Worm (Caenorhabditis elegans): ENCODE measurements around the gene sod-4.

- TF ChIP-seq unc-39 (tag; optimal IDR thresholded peaks at IDR 0.05): no peak
- no peak for TF ChIP-seq lsy-2 (tag; optimal IDR thresholded peaks at IDR 0.05)
- TF ChIP-seq zip-8 (tag; optimal IDR thresholded peaks at IDR 0.05): no peak
- no peak for TF ChIP-seq nhr-237 (tag; optimal IDR thresholded peaks at IDR 0.05)
- no peak for TF ChIP-seq nhr-76 (tag; optimal IDR thresholded peaks at IDR 0.05)
- TF ChIP-seq unc-120 (tag; optimal IDR thresholded peaks at IDR 0.05; ENCODE audit: poor library complexity, severe bottlenecking): no peak
- no peak for TF ChIP-seq unc-62 (GFP tag; optimal IDR thresholded peaks at IDR 0.05)
- TF ChIP-seq hlh-1 (tag; optimal IDR thresholded peaks at IDR 0.05): no peak
- no peak for TF ChIP-seq pha-4 (tag; optimal IDR thresholded peaks at IDR 0.05)
- no peak for TF ChIP-seq sem-2 (GFP tag; optimal IDR thresholded peaks at IDR 0.05)
- no peak for TF ChIP-seq snpc-4 (tag; optimal IDR thresholded peaks at IDR 0.05)
- TF ChIP-seq nhr-28 (tag; optimal IDR thresholded peaks at IDR 0.05): no peak
Measured at ce11 chrIII:9528824-9529223, 28.6 kb upstream of the sod-4 start, which contains the start of gene ZK1098.2.

Measured in whole organism, mixed stage, embryonic.